Worm (Caenorhabditis elegans) whole organism, midembryonic: ENCODE measurements around the gene mls-2.

Source experiments
- T22C8.4 ChIP-seq: fragments of 200-800 bp; sonication (Bioruptor generic); IDR thresholded peaks from 2 replicates; pipeline ENCODE4 v1.3.6; 2022; ENCODE audit warnings: missing genetic modification characterization, missing compliant biosample characterization
- cog-1 ChIP-seq: sonication (generic microtip); optimal IDR thresholded peaks from 2 replicates; lab custom pipeline; 2016; ENCODE audit warnings: missing genetic modification characterization, missing compliant biosample characterization
- flt-1 ChIP-seq: fragments of 200-800 bp; sonication (Bioruptor generic); IDR thresholded peaks from 2 replicates; pipeline ENCODE4 v1.3.6; 2022; ENCODE audit warnings: missing genetic modification characterization, missing compliant biosample characterization
- klf-2 ChIP-seq: fragments of 200-800 bp; sonication (Bioruptor generic); conservative IDR thresholded peaks from 2 replicates; pipeline ENCODE4 v1.3.6; 2022; ENCODE audit warnings: missing genetic modification reagents, missing genetic modification characterization, missing compliant biosample characterization
- ref-1 ChIP-seq: fragments of 200-800 bp; sonication (Bioruptor generic); conservative IDR thresholded peaks from 2 replicates; pipeline ENCODE4 v1.3.6; 2022; ENCODE audit warnings: missing genetic modification reagents, missing genetic modification characterization, missing compliant biosample characterization
- ztf-23 ChIP-seq: fragments of 200-800 bp; sonication (Bioruptor generic); IDR thresholded peaks from 2 replicates; pipeline ENCODE4 v1.3.6; 2022; ENCODE audit warnings: missing genetic modification reagents, missing genetic modification characterization, missing compliant biosample characterization
- ztf-29 ChIP-seq: fragments of 200-800 bp; sonication (Bioruptor generic); IDR thresholded peaks from 2 replicates; pipeline ENCODE4 v1.3.6; 2022; ENCODE audit warnings: missing genetic modification reagents, missing genetic modification characterization, missing compliant biosample characterization

ce11 chrX:4808737-4809136 is 47.3 kb upstream of the mls-2 start:
- no peak for TF ChIP-seq cog-1 (tag; lab: Kevin White, UChicago)
- TF ChIP-seq klf-2 (GFP tag; lab: Robert Waterston, UW), result no peak
- no peak for TF ChIP-seq ztf-29 (GFP tag; lab: Robert Waterston, UW)
- TF ChIP-seq flt-1 (GFP tag; lab: Robert Waterston, UW), result no peak
- no peak for TF ChIP-seq ztf-23 (GFP tag; lab: Robert Waterston, UW)
- TF ChIP-seq ref-1, result no peak
- TF ChIP-seq T22C8.4 (GFP tag; lab: Robert Waterston, UW), result no peak
